Worm (Caenorhabditis elegans): Measurements from ENCODE around the gene hda-1.

- TF ChIP-seq cog-1 (tag; optimal IDR thresholded peaks at IDR 0.05) (no peak), klf-2 (GFP tag; conservative IDR thresholded peaks at IDR 0.05) (no peak), med-1 (GFP tag; optimal IDR thresholded peaks at IDR 0.05; ENCODE audit: insufficient read depth) (no peak), flt-1 (GFP tag; IDR thresholded peaks at IDR 0.05) (no peak), T22C8.4 (GFP tag; IDR thresholded peaks at IDR 0.05) (no peak), ref-1 (GFP tag; conservative IDR thresholded peaks at IDR 0.05) (no peak)
Measured at ce11 chrV:14481401-14481800, 43.8 kb upstream of the hda-1 start, which contains the start of gene R02D5.7.

All from whole organism, midembryonic.